Worm (Caenorhabditis elegans): Measurements from ENCODE around the gene C45B11.2.

The C45B11.2 gene

ce11 chrV:11076403-11076802, 33.9 kb downstream of the C45B11.2 start (continued):
- TF ChIP-seq T07F8.4 (tag; optimal IDR thresholded peaks at IDR 0.05) (peak; percentile 81), madf-6 (GFP tag; IDR thresholded peaks at IDR 0.05) (peak; percentile 86), mcd-1 (GFP tag; IDR thresholded peaks at IDR 0.05) (peak; percentile 55), B0261.1 (tag; optimal IDR thresholded peaks at IDR 0.05) (no peak), lin-40 (tag; optimal IDR thresholded peaks at IDR 0.05) (peak; percentile 37), ZK185.1 (tag; optimal IDR thresholded peaks at IDR 0.05; ENCODE audit: poor library complexity, severe bottlenecking) (peak; percentile 43), nhr-90 (tag; optimal IDR thresholded peaks at IDR 0.05) (peak; percentile 15), rcor-1 (GFP tag; IDR thresholded peaks at IDR 0.05) (peak; percentile 75; the same call in 1 of the 2 replicates), egl-18 (GFP tag; IDR thresholded peaks at IDR 0.05) (0 out of 2 replicates have a peak, but pooled peaks have one; percentile 2), Y79H2A.3 (GFP tag; conservative IDR thresholded peaks at IDR 0.05) (0 out of 2 replicates have a peak, but pooled peaks have one; percentile 62), efl-1 (GFP tag; optimal IDR thresholded peaks at IDR 0.05) (no peak), ztf-25 (GFP tag; IDR thresholded peaks at IDR 0.05) (no peak), Y95B8A.8 (GFP tag; IDR thresholded peaks at IDR 0.05) (peak; percentile 64), aptf-3 (GFP tag; IDR thresholded peaks at IDR 0.05) (peak; percentile 90), attf-6 (GFP tag; IDR thresholded peaks at IDR 0.05) (peak; percentile 87), snpc-3.4 (tag; optimal IDR thresholded peaks at IDR 0.05) (peak; percentile 81), zim-3 (tag; optimal IDR thresholded peaks at IDR 0.05) (peak; percentile 47), lir-1 (GFP tag; conservative IDR thresholded peaks at IDR 0.05) (no peak), him-1 (tag; optimal IDR thresholded peaks at IDR 0.05) (peak; percentile 67), nhr-179 (tag; optimal IDR thresholded peaks at IDR 0.05) (peak; percentile 2), zfh-2 (GFP tag; conservative IDR thresholded peaks at IDR 0.05) (no peak), hsf-1 (GFP tag; IDR thresholded peaks at IDR 0.05) (peak; percentile 86), ztf-22 (GFP tag; optimal IDR thresholded peaks at IDR 0.05) (no peak), lin-26 (GFP tag; IDR thresholded peaks at IDR 0.05) (peak; percentile 73; the same call in 1 of the 2 replicates), F22D6.2 (tag; optimal IDR thresholded peaks at IDR 0.05) (no peak), C06A6.2 (GFP tag; conservative IDR thresholded peaks at IDR 0.05) (no peak), ztf-3 (GFP tag; optimal IDR thresholded peaks at IDR 0.05) (no peak), rpc-1 (optimal IDR thresholded peaks at IDR 0.05) (no peak), rpc-1 (tag; optimal IDR thresholded peaks at IDR 0.05) (no peak)

- no peak for TF ChIP-seq F39B2.1 (GFP tag; IDR thresholded peaks at IDR 0.05)
- no peak for TF ChIP-seq atf-7 (tag; optimal IDR thresholded peaks at IDR 0.05)
- TF ChIP-seq cebp-1 (GFP tag; IDR thresholded peaks at IDR 0.05) = no peak
- TF ChIP-seq cebp-1 (tag; optimal IDR thresholded peaks at IDR 0.05) = no peak
- peak; percentile 82 for TF ChIP-seq F49E8.2 (tag; optimal IDR thresholded peaks at IDR 0.05; ENCODE audit: insufficient read depth)
- no peak for TF ChIP-seq zim-3 (tag; optimal IDR thresholded peaks at IDR 0.05)
- TF ChIP-seq Y53F4B.3 (GFP tag; IDR thresholded peaks at IDR 0.05) = no peak
- TF ChIP-seq aptf-3 (GFP tag; IDR thresholded peaks at IDR 0.05) = no peak
- TF ChIP-seq pha-4 (tag; optimal IDR thresholded peaks at IDR 0.05) = no peak
- peak; percentile 3 for TF ChIP-seq K12H6.12 (tag; optimal IDR thresholded peaks at IDR 0.05)
- TF ChIP-seq nfya-2 (GFP tag; IDR thresholded peaks at IDR 0.05) = no peak
- TF ChIP-seq ztf-18 (tag; optimal IDR thresholded peaks at IDR 0.05) = no peak
- no peak for TF ChIP-seq hmg-20 (GFP tag; IDR thresholded peaks at IDR 0.05)
- TF ChIP-seq lir-1 (GFP tag; conservative IDR thresholded peaks at IDR 0.05) = peak; percentile 59; the same call in 1 of the 2 replicates
- no peak for TF ChIP-seq sdz-38 (tag; optimal IDR thresholded peaks at IDR 0.05)
- TF ChIP-seq ztf-22 (GFP tag; optimal IDR thresholded peaks at IDR 0.05) = no peak
- no peak for TF ChIP-seq attf-3 (GFP tag; conservative IDR thresholded peaks at IDR 0.05)
- TF ChIP-seq hlh-12 (tag; optimal IDR thresholded peaks at IDR 0.05) = no peak
- peak; percentile 85 for TF ChIP-seq pbrm-1 (GFP tag; IDR thresholded peaks at IDR 0.05)
- TF ChIP-seq Y79H2A.3 (GFP tag; conservative IDR thresholded peaks at IDR 0.05) = 0 out of 2 replicates have a peak, but pooled peaks have one; percentile 39
- no peak for TF ChIP-seq lag-1 (GFP tag; IDR thresholded peaks at IDR 0.05)
- TF ChIP-seq hrde-1 (tag; optimal IDR thresholded peaks at IDR 0.05; ENCODE audit: borderline replicate concordance) = peak; percentile 38
- no peak for TF ChIP-seq ztf-25 (GFP tag; IDR thresholded peaks at IDR 0.05)
- peak; percentile 70 for TF ChIP-seq rcor-1 (GFP tag; IDR thresholded peaks at IDR 0.05)
- TF ChIP-seq ztf-6 (GFP tag; IDR thresholded peaks at IDR 0.05) = no peak
- TF ChIP-seq nhr-90 (tag; optimal IDR thresholded peaks at IDR 0.05) = no peak
These were observed 35.7 kb downstream of the C45B11.2 start, which contains the start of gene act-2 for ce11 chrV:11078104-11078724. act-2 (minus strand) TSS chrV:11078154.

Data from whole organism, young adult.